Worm (Caenorhabditis elegans): ENCODE results near the gene frpr-8.

frpr-8 gene

ce11 chrX:8713754-8714295 is 16.2 kb downstream of the frpr-8 start, which contains the start of gene F53A9.6:
Gene F53A9.6, minus strand, starts transcription at chrX:8713804.
- no peak for TF ChIP-seq lin-13 (tag; optimal IDR thresholded peaks at IDR 0.05)
- no peak for TF ChIP-seq elt-1 (tag; optimal IDR thresholded peaks at IDR 0.05; ENCODE audit: borderline replicate concordance, insufficient read depth)
- no peak for TF ChIP-seq ceh-43 (GFP tag; optimal IDR thresholded peaks at IDR 0.05)
- no peak for TF ChIP-seq zip-8 (tag; optimal IDR thresholded peaks at IDR 0.05)
- no peak for TF ChIP-seq lin-32 (GFP tag; optimal IDR thresholded peaks at IDR 0.05)

ce11 chrX:8714845-8715244 is 17.2 kb downstream of the frpr-8 start:
- TF ChIP-seq nhr-237 (tag; optimal IDR thresholded peaks at IDR 0.05) (no peak), ceh-39 (tag; optimal IDR thresholded peaks at IDR 0.05) (no peak), flh-1 (GFP tag; optimal IDR thresholded peaks at IDR 0.05) (no peak), lsy-2 (tag; optimal IDR thresholded peaks at IDR 0.05) (no peak), blmp-1 (tag; optimal IDR thresholded peaks at IDR 0.05) (no peak), mep-1 (tag; optimal IDR thresholded peaks at IDR 0.05) (no peak), nhr-28 (tag; optimal IDR thresholded peaks at IDR 0.05) (no peak), cnd-1 (tag; optimal IDR thresholded peaks at IDR 0.05) (no peak), unc-120 (tag; optimal IDR thresholded peaks at IDR 0.05; ENCODE audit: poor library complexity, severe bottlenecking) (no peak), lin-13 (tag; optimal IDR thresholded peaks at IDR 0.05) (no peak), ces-1 (GFP tag; optimal IDR thresholded peaks at IDR 0.05) (no peak), unc-62 (GFP tag; optimal IDR thresholded peaks at IDR 0.05) (no peak), ztf-11 (tag; optimal IDR thresholded peaks at IDR 0.05) (no peak), tbx-8 (GFP tag; optimal IDR thresholded peaks at IDR 0.05) (no peak), nhr-76 (tag; optimal IDR thresholded peaks at IDR 0.05) (no peak), nhr-2 (tag; optimal IDR thresholded peaks at IDR 0.05) (no peak)

DNA sequence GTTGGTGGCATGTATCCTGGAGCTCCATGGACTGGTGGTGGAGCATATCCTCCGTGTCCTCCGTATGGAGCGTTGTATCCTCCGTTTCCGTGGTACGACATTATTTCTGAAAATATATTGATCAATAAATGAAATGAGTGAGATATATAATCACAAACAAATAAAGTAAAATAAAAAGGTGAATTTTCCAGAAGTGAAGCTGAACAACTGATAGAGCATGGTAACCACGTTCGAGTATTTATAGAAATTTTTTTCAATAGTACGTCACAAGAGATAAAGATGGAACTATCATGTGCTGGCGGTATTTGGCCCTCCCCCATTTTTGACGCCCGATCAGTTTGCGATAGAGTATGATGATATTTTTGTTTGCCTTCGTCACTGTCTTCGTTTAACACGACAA is 19.2 kb downstream of the frpr-8 start, which contains the start of gene F53A9.7:
Gene F53A9.7 (minus strand): TSS at position 101 of the 400 bp plus-strand sequence.
- TF ChIP-seq hlh-1 (tag; optimal IDR thresholded peaks at IDR 0.05) = no peak

- TF ChIP-seq snpc-4 (tag; optimal IDR thresholded peaks at IDR 0.05) (no peak), sptf-1 (tag; optimal IDR thresholded peaks at IDR 0.05) (no peak), bed-3 (GFP tag; optimal IDR thresholded peaks at IDR 0.05) (no peak), nhr-2 (tag; optimal IDR thresholded peaks at IDR 0.05) (no peak), pha-4 (tag; optimal IDR thresholded peaks at IDR 0.05) (no peak), nhr-28 (tag; optimal IDR thresholded peaks at IDR 0.05) (no peak)
Measured at ce11 chrX:8718153-8718552, 20.5 kb downstream of the frpr-8 start.

ce11 chrX:8718856-8719255 is 21.2 kb downstream of the frpr-8 start, which contains the start of gene F53A9.8:
Gene F53A9.8, minus strand, starts transcription at chrX:8718904.
- no peak for TF ChIP-seq ceh-83 (GFP tag; optimal IDR thresholded peaks at IDR 0.05)
- TF ChIP-seq flh-1 (GFP tag; optimal IDR thresholded peaks at IDR 0.05) = no peak
- no peak for TF ChIP-seq unc-62 (GFP tag; optimal IDR thresholded peaks at IDR 0.05)
- no peak for TF ChIP-seq mls-2 (tag; optimal IDR thresholded peaks at IDR 0.05)
- TF ChIP-seq drap-1 (GFP tag; optimal IDR thresholded peaks at IDR 0.05) = no peak
- TF ChIP-seq zip-8 (tag; optimal IDR thresholded peaks at IDR 0.05) = no peak
- no peak for TF ChIP-seq snpc-4 (tag; optimal IDR thresholded peaks at IDR 0.05)
- TF ChIP-seq ces-1 (GFP tag; optimal IDR thresholded peaks at IDR 0.05) = no peak
- TF ChIP-seq unc-120 (tag; optimal IDR thresholded peaks at IDR 0.05; ENCODE audit: poor library complexity, severe bottlenecking) = no peak
- no peak for TF ChIP-seq elt-1 (tag; optimal IDR thresholded peaks at IDR 0.05; ENCODE audit: borderline replicate concordance, insufficient read depth)
- no peak for TF ChIP-seq pha-4 (tag; optimal IDR thresholded peaks at IDR 0.05)
- TF ChIP-seq nhr-28 (tag; optimal IDR thresholded peaks at IDR 0.05) = no peak
- no peak for TF ChIP-seq hlh-1 (tag; optimal IDR thresholded peaks at IDR 0.05)
- TF ChIP-seq ceh-43 (GFP tag; optimal IDR thresholded peaks at IDR 0.05) = no peak
- TF ChIP-seq tbx-8 (GFP tag; optimal IDR thresholded peaks at IDR 0.05) = no peak
- no peak for TF ChIP-seq nhr-2 (tag; optimal IDR thresholded peaks at IDR 0.05)
- TF ChIP-seq mab-5 (tag; optimal IDR thresholded peaks at IDR 0.05) = no peak

ce11 chrX:8719888-8720287 is 22.3 kb downstream of the frpr-8 start:
- no peak for TF ChIP-seq drap-1 (GFP tag; optimal IDR thresholded peaks at IDR 0.05)
- no peak for TF ChIP-seq elt-1 (tag; optimal IDR thresholded peaks at IDR 0.05; ENCODE audit: borderline replicate concordance, insufficient read depth)
- no peak for TF ChIP-seq ces-1 (GFP tag; optimal IDR thresholded peaks at IDR 0.05)
- TF ChIP-seq ceh-43 (GFP tag; optimal IDR thresholded peaks at IDR 0.05) = no peak
- no peak for TF ChIP-seq mep-1 (tag; optimal IDR thresholded peaks at IDR 0.05)
- TF ChIP-seq flh-1 (GFP tag; optimal IDR thresholded peaks at IDR 0.05) = no peak
- TF ChIP-seq elt-3 (tag; optimal IDR thresholded peaks at IDR 0.05) = no peak
- no peak for TF ChIP-seq ceh-39 (tag; optimal IDR thresholded peaks at IDR 0.05)
- TF ChIP-seq nhr-76 (tag; optimal IDR thresholded peaks at IDR 0.05) = no peak
- no peak for TF ChIP-seq lin-13 (tag; optimal IDR thresholded peaks at IDR 0.05)
- no peak for TF ChIP-seq sptf-1 (tag; optimal IDR thresholded peaks at IDR 0.05)
- TF ChIP-seq nhr-12 (tag; optimal IDR thresholded peaks at IDR 0.05) = no peak
- no peak for TF ChIP-seq mab-5 (tag; optimal IDR thresholded peaks at IDR 0.05)
- no peak for TF ChIP-seq lsy-2 (tag; optimal IDR thresholded peaks at IDR 0.05)
- no peak for TF ChIP-seq pha-4 (tag; optimal IDR thresholded peaks at IDR 0.05)
- no peak for TF ChIP-seq lin-32 (GFP tag; optimal IDR thresholded peaks at IDR 0.05)
- no peak for TF ChIP-seq M03D4.4 (tag; optimal IDR thresholded peaks at IDR 0.05)
